Fruit fly (Drosophila melanogaster) whole organism, embryonic: ENCODE data around the gene RpL28.

Experiments
- CG12391 ChIP-seq: fragments of 200-800 bp; sonication (Bioruptor generic); optimal IDR thresholded peaks from 3 replicates; lab custom pipeline; 2018; ENCODE audit warnings: missing biosample characterization, mild to moderate bottlenecking, missing genetic modification characterization, moderate library complexity
- CG4404 ChIP-seq: fragments of 200-800 bp; sonication (Bioruptor generic); IDR thresholded peaks from 2 replicates; pipeline ENCODE4 v1.3.6; 2022; ENCODE audit warnings: missing biosample characterization, missing genetic modification characterization
- CG5953 ChIP-seq: fragments of 200-800 bp; sonication (Bioruptor generic); IDR thresholded peaks from 2 replicates; pipeline ENCODE4 v1.3.6; 2022; ENCODE audit warnings: missing biosample characterization, missing genetic modification characterization
- Hand ChIP-seq: fragments of 200-800 bp; sonication (Bioruptor generic); optimal IDR thresholded peaks from 2 replicates; lab custom pipeline; 2017; ENCODE audit warnings: mild to moderate bottlenecking, missing biosample characterization, missing genetic modification reagents, missing genetic modification characterization
- MESR4 ChIP-seq: fragments of 200-800 bp; sonication (Bioruptor generic); optimal IDR thresholded peaks from 2 replicates; lab custom pipeline; 2018; ENCODE audit warnings: missing biosample characterization, mild to moderate bottlenecking, missing genetic modification characterization, moderate library complexity
- Sry-β ChIP-seq: fragments of 200-800 bp; sonication (Bioruptor generic); optimal IDR thresholded peaks from 2 replicates; lab custom pipeline; 2018; ENCODE audit warnings: missing biosample characterization, mild to moderate bottlenecking, missing genetic modification characterization, moderate library complexity
- Trl ChIP-seq, 3 experiments: fragments of >200 bp in 2 of 3; fragments of 200-800 bp in 1 of 3; sonication (Bioruptor generic) in 1 of 3; optimal IDR thresholded peaks; 2 replicates in 1 of 3; 3 replicates in 2 of 3; lab custom pipeline; 2016 to 2017; ENCODE audit warnings: missing biosample characterization in 1 of 3, missing genetic modification characterization in 1 of 3
- bigmax ChIP-seq: fragments of 200-800 bp; sonication (Bioruptor generic); optimal IDR thresholded peaks from 2 replicates; lab custom pipeline; 2018; ENCODE audit warnings: missing biosample characterization, mild to moderate bottlenecking, missing genetic modification characterization
- emc ChIP-seq: fragments of 200-800 bp; sonication (Bioruptor generic); optimal IDR thresholded peaks from 2 replicates; lab custom pipeline; 2016; ENCODE audit warnings: missing biosample characterization, missing genetic modification characterization
- salm ChIP-seq: fragments of 200-800 bp; sonication (Bioruptor generic); optimal IDR thresholded peaks from 2 replicates; lab custom pipeline; 2018; ENCODE audit warnings: missing biosample characterization, mild to moderate bottlenecking, missing genetic modification characterization
- sim ChIP-seq: fragments of 200-800 bp; sonication (Bioruptor generic); IDR thresholded peaks from 2 replicates; pipeline ENCODE4 v1.3.6; 2022; ENCODE audit warnings: missing biosample characterization, missing genetic modification characterization
- sima ChIP-seq: fragments of 200-800 bp; sonication (Bioruptor generic); optimal IDR thresholded peaks from 2 replicates; lab custom pipeline; 2016; ENCODE audit warnings: missing biosample characterization, missing genetic modification characterization
- tll ChIP-seq, 2 experiments: fragments of 200-800 bp in 1 of 2; fragments of >200 bp in 1 of 2; sonication (Bioruptor generic) in 1 of 2; optimal IDR thresholded peaks; 2 replicates each; lab custom pipeline; 2017 to 2019; ENCODE audit warnings: missing biosample characterization in 2 of 2, missing genetic modification characterization in 2 of 2, mild to moderate bottlenecking in 1 of 2, moderate library complexity in 1 of 2

- TF ChIP-seq CG5953 = peak; percentile 80
- peak; percentile 81 for TF ChIP-seq Hand (GFP tag; lab: Kevin White, UChicago)
- TF ChIP-seq CG12391 (tag; lab: Kevin White, UChicago) = peak; percentile 92
- no peak for TF ChIP-seq Trl (optimal IDR thresholded peaks at IDR 0.05; lab: Kevin White, UChicago)
- peak; percentile 94 for TF ChIP-seq Trl (GFP tag; optimal IDR thresholded peaks at IDR 0.05; lab: Kevin White, UChicago)
- TF ChIP-seq sim (GFP tag; lab: Robert Waterston, UW) = peak; percentile 85
- peak; percentile 46 for TF ChIP-seq sima
- peak; percentile 66 for TF ChIP-seq CG4404 (GFP tag; lab: Robert Waterston, UW)
- peak; percentile 66 for TF ChIP-seq Sry-β (GFP tag; lab: Kevin White, UChicago)
- peak; percentile 36 for TF ChIP-seq salm
- peak; percentile 98 for TF ChIP-seq MESR4 (GFP tag; lab: Kevin White, UChicago)
- TF ChIP-seq emc (GFP tag; lab: Kevin White, UChicago) = peak; percentile 90
- TF ChIP-seq bigmax (GFP tag; lab: Kevin White, UChicago) = peak; percentile 74
- TF ChIP-seq tll (GFP tag; optimal IDR thresholded peaks at IDR 0.05; lab: Kevin White, UChicago) = peak in 1 of 2 experiments; percentile 42
Observed at dm6 chr3L:3222643-3223389, at the start of gene RpL28, which contains the start of gene eIF1.
